Worm (Caenorhabditis elegans) whole organism, L1 larva: Measurements from ENCODE around the gene elf-1.

ENCODE experiments used
- C34B4.2 ChIP-seq: sonication (generic microtip); optimal IDR thresholded peaks from 2 replicates; lab custom pipeline; 2017; ENCODE audit warnings: mild to moderate bottlenecking, missing genetic modification characterization, missing compliant biosample characterization
- fkh-8 ChIP-seq: sonication (generic microtip); optimal IDR thresholded peaks from 2 replicates; lab custom pipeline; 2016; ENCODE audit warnings: mild to moderate bottlenecking, missing genetic modification characterization, missing compliant biosample characterization
- fos-1 ChIP-seq: fragments of 150-350 bp; optimal IDR thresholded peaks from 2 replicates; lab custom pipeline; 2014; ENCODE audit warnings: missing biosample characterization, missing genetic modification characterization
- jun-1 ChIP-seq: fragments of 150-350 bp; optimal IDR thresholded peaks from 2 replicates; lab custom pipeline; 2014; ENCODE audit warnings: missing biosample characterization, missing genetic modification reagents, missing genetic modification characterization
- mef-2 ChIP-seq: fragments of 150-350 bp; optimal IDR thresholded peaks from 2 replicates; lab custom pipeline; 2014; ENCODE audit warnings: missing biosample characterization, missing genetic modification characterization
- nhr-12 ChIP-seq: sonication (generic microtip); optimal IDR thresholded peaks from 2 replicates; lab custom pipeline; 2017; ENCODE audit warnings: missing biosample characterization, missing genetic modification characterization
- nhr-76 ChIP-seq: sonication (generic microtip); optimal IDR thresholded peaks from 2 replicates; lab custom pipeline; 2017; ENCODE audit warnings: missing biosample characterization, missing genetic modification characterization
- nhr-77 ChIP-seq: fragments of 150-350 bp; optimal IDR thresholded peaks from 2 replicates; lab custom pipeline; 2014; ENCODE audit warnings: missing biosample characterization, missing genetic modification characterization
- nhr-90 ChIP-seq: sonication (generic microtip); optimal IDR thresholded peaks from 2 replicates; lab custom pipeline; 2016; ENCODE audit warnings: mild to moderate bottlenecking, missing genetic modification characterization, missing compliant biosample characterization; ENCODE audit not compliant: poor library complexity
- unc-98 ChIP-seq: fragments of 200-800 bp; sonication (Bioruptor generic); IDR thresholded peaks from 2 replicates; pipeline ENCODE4 v1.3.6; 2022; ENCODE audit warnings: missing genetic modification characterization, missing compliant biosample characterization

ce11 chrIII:710042-710441 is 21.1 kb downstream of the elf-1 start:
- TF ChIP-seq C34B4.2 (no peak), nhr-77 (tag; lab: Kevin White, UChicago) (no peak), nhr-90 (tag; lab: Kevin White, UChicago) (no peak), unc-98 (GFP tag; lab: Robert Waterston, UW) (no peak), mef-2 (tag; lab: Kevin White, UChicago) (no peak), jun-1 (tag; lab: Kevin White, UChicago) (no peak), fos-1 (tag; lab: Kevin White, UChicago) (no peak), nhr-12 (tag; lab: Kevin White, UChicago) (no peak), fkh-8 (tag; lab: Kevin White, UChicago) (no peak), nhr-76 (tag; lab: Kevin White, UChicago) (no peak)
